Worm (Caenorhabditis elegans): ENCODE data around the gene F59A6.12.
A peak's percentile ranks its signal among the peaks of the same experiment; 100 is the strongest.

F59A6.12 gene

DNA sequence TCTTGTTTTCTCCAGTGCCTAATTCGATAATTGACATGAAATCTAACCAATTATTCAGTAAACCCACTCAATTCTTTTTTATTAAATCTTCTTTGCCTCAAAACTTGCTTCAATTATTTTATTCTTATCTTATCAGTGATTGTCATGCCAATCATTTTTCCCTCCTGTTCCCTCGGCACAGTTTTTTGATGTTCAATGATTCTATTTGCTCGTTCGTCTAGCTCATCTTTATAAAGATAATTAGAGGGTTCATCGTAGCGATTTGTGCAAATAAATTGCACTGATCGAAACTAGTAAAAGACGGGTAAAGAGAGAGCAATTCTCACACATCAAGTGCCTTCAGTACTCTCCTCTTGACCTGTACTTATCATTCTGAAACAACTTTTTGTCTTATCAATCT is 44.2 kb downstream of the F59A6.12 start:
- TF ChIP-seq gmeb-2 (tag; optimal IDR thresholded peaks at IDR 0.05) (no peak), K09A11.1 (tag; optimal IDR thresholded peaks at IDR 0.05; ENCODE audit: insufficient read depth) (no peak), C08G9.2 (tag; optimal IDR thresholded peaks at IDR 0.05) (no peak), elt-2 (tag; optimal IDR thresholded peaks at IDR 0.05) (peak; percentile 93), ceh-19 (GFP tag; optimal IDR thresholded peaks at IDR 0.05) (no peak)

DNA sequence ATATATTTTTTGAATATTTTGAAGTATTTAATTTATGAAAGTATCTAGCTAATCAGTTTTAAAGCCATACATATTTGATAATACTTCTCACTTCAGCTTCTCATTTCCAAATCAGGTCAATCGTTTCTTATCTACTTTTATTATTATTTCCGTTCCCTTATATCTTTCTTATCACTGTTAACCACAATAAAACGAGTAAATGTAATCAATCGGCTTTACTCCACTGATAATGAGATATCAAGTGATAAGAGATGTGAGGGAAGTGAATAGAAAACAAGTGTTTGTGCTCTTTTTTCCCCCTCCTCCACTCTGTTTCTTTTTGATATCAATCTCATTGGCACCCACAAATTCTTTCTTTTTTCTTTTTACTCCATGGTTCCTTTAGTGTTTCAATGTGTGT is 45.3 kb downstream of the F59A6.12 start:
- no peak for TF ChIP-seq fkh-10 (GFP tag; optimal IDR thresholded peaks at IDR 0.05)
- peak; percentile 99 for TF ChIP-seq elt-2 (tag; optimal IDR thresholded peaks at IDR 0.05)
